Worm (Caenorhabditis elegans) whole organism, young adult: ENCODE data around the gene pges-2.
A peak's percentile ranks its signal among the peaks of the same experiment; 100 is the strongest.

Experiments
- B0035.1 ChIP-seq: sonication (generic microtip); optimal IDR thresholded peaks from 2 replicates; lab custom pipeline; 2016; ENCODE audit warnings: missing genetic modification characterization, mild to moderate bottlenecking, missing compliant biosample characterization, missing genotype, missing genetic modification reagents
- C06A6.2 ChIP-seq: fragments of 200-800 bp; sonication (Bioruptor generic); conservative IDR thresholded peaks from 2 replicates; pipeline ENCODE4 v1.3.6; 2022; ENCODE audit warnings: missing genetic modification characterization, missing compliant biosample characterization
- F37B4.10 ChIP-seq: fragments of 200-800 bp; sonication (Bioruptor generic); IDR thresholded peaks from 2 replicates; pipeline ENCODE4 v1.3.6; 2022; ENCODE audit warnings: missing genetic modification characterization, missing compliant biosample characterization
- F39B2.1 ChIP-seq: fragments of 200-800 bp; sonication (Bioruptor generic); IDR thresholded peaks from 2 replicates; pipeline ENCODE4 v1.3.6; 2022; ENCODE audit warnings: missing genetic modification reagents, missing genetic modification characterization, missing compliant biosample characterization
- F52B5.7 ChIP-seq: sonication (generic microtip); optimal IDR thresholded peaks from 2 replicates; lab custom pipeline; 2016; ENCODE audit warnings: mild to moderate bottlenecking, missing genetic modification characterization, missing compliant biosample characterization
- Y53F4B.3 ChIP-seq: fragments of 200-800 bp; sonication (Bioruptor generic); IDR thresholded peaks from 2 replicates; pipeline ENCODE4 v1.3.6; 2022; ENCODE audit warnings: missing genetic modification reagents, missing genetic modification characterization, missing compliant biosample characterization
- Y56A3A.18 ChIP-seq: fragments of 200-800 bp; sonication (Bioruptor generic); IDR thresholded peaks from 2 replicates; pipeline ENCODE4 v1.3.6; 2022; ENCODE audit warnings: missing genetic modification reagents, missing genetic modification characterization, missing compliant biosample characterization
- Y79H2A.3 ChIP-seq: fragments of 200-800 bp; sonication (Bioruptor generic); conservative IDR thresholded peaks from 2 replicates; pipeline ENCODE4 v1.3.6; 2022; ENCODE audit warnings: missing genetic modification reagents, missing genetic modification characterization, missing compliant biosample characterization
- ZK185.1 ChIP-seq: sonication (generic microtip); optimal IDR thresholded peaks from 2 replicates; lab custom pipeline; 2016; ENCODE audit warnings: mild to moderate bottlenecking, missing genetic modification characterization, missing compliant biosample characterization; ENCODE audit not compliant: poor library complexity, severe bottlenecking
- ama-1 ChIP-seq, 3 experiments: fragments of 150-350 bp in 1 of 3; sonication (generic microtip) in 2 of 3; optimal IDR thresholded peaks; 2 replicates each; lab custom pipeline; 2014 to 2018; ENCODE audit warnings: missing biosample characterization in 2 of 3, missing genetic modification characterization in 2 of 3, missing genetic modification reagents in 2 of 3
- aptf-2 ChIP-seq: fragments of 200-800 bp; sonication (Bioruptor generic); conservative IDR thresholded peaks from 2 replicates; pipeline ENCODE4 v1.3.6; 2022; ENCODE audit warnings: missing genetic modification reagents, missing genetic modification characterization, missing compliant biosample characterization
- atf-7 ChIP-seq: sonication (generic microtip); optimal IDR thresholded peaks from 2 replicates; lab custom pipeline; 2017; ENCODE audit warnings: mild to moderate bottlenecking, missing genetic modification characterization, missing compliant biosample characterization
- attf-3 ChIP-seq: fragments of 200-800 bp; sonication (Bioruptor generic); conservative IDR thresholded peaks from 2 replicates; pipeline ENCODE4 v1.3.6; 2022; ENCODE audit warnings: missing genetic modification reagents, missing genetic modification characterization, missing compliant biosample characterization
- ccch-3 ChIP-seq: fragments of 200-800 bp; sonication (Bioruptor generic); optimal IDR thresholded peaks from 2 replicates; lab custom pipeline; 2018; ENCODE audit warnings: mild to moderate bottlenecking, missing genetic modification characterization, missing compliant biosample characterization
- cebp-1 ChIP-seq, 2 experiments: fragments of 200-800 bp in 1 of 2; sonication (Bioruptor generic) in 1 of 2; sonication (generic microtip) in 1 of 2; IDR thresholded peaks in 1 of 2; optimal IDR thresholded peaks in 1 of 2; 2 replicates each; pipeline versions ENCODE4 v1.3.6 to Lab custom; 2017 to 2022; ENCODE audit warnings: missing compliant biosample characterization in 2 of 2, missing genetic modification characterization in 2 of 2, mild to moderate bottlenecking in 1 of 2, missing genetic modification reagents in 1 of 2, moderate library complexity in 1 of 2
- ceh-100 ChIP-seq: fragments of 200-800 bp; sonication (Bioruptor generic); IDR thresholded peaks from 2 replicates; pipeline ENCODE4 v1.3.6; 2022; ENCODE audit warnings: missing genetic modification reagents, missing genetic modification characterization, missing compliant biosample characterization
- ceh-58 ChIP-seq: fragments of 200-800 bp; sonication (Bioruptor generic); IDR thresholded peaks from 2 replicates; pipeline ENCODE4 v1.3.6; 2022; ENCODE audit warnings: missing genetic modification characterization, missing compliant biosample characterization
- ceh-79 ChIP-seq: sonication (generic microtip); optimal IDR thresholded peaks from 2 replicates; lab custom pipeline; 2017; ENCODE audit warnings: mild to moderate bottlenecking, missing genetic modification characterization, missing compliant biosample characterization
- ceh-91 ChIP-seq: fragments of 200-800 bp; sonication (Bioruptor generic); IDR thresholded peaks from 2 replicates; pipeline ENCODE4 v1.3.6; 2022; ENCODE audit warnings: missing genetic modification reagents, missing genetic modification characterization, missing compliant biosample characterization
- chd-7 ChIP-seq: sonication (generic microtip); optimal IDR thresholded peaks from 2 replicates; lab custom pipeline; 2016; ENCODE audit warnings: mild to moderate bottlenecking, missing genetic modification characterization, moderate library complexity, missing compliant biosample characterization
- dpff-1 ChIP-seq: sonication (generic microtip); optimal IDR thresholded peaks from 2 replicates; lab custom pipeline; 2017; ENCODE audit warnings: mild to moderate bottlenecking, missing genetic modification characterization, missing compliant biosample characterization
- dpl-1 ChIP-seq: fragments of 150-350 bp; optimal IDR thresholded peaks from 2 replicates; lab custom pipeline; 2014; ENCODE audit warnings: missing biosample characterization, missing genetic modification reagents, missing genetic modification characterization
- egl-18 ChIP-seq: fragments of 200-800 bp; sonication (Bioruptor generic); IDR thresholded peaks from 2 replicates; pipeline ENCODE4 v1.3.6; 2022; ENCODE audit warnings: missing genetic modification reagents, missing genetic modification characterization, missing compliant biosample characterization
- ets-4 ChIP-seq: fragments of 200-800 bp; sonication (Bioruptor generic); optimal IDR thresholded peaks from 2 replicates; lab custom pipeline; 2018; ENCODE audit warnings: mild to moderate bottlenecking, missing genetic modification characterization, missing compliant biosample characterization
- gei-17 ChIP-seq: fragments of 200-800 bp; sonication (Bioruptor generic); optimal IDR thresholded peaks from 2 replicates; lab custom pipeline; 2018; ENCODE audit warnings: mild to moderate bottlenecking, missing genetic modification characterization, missing compliant biosample characterization
- hlh-12 ChIP-seq: sonication (generic microtip); optimal IDR thresholded peaks from 2 replicates; lab custom pipeline; 2016; ENCODE audit warnings: missing genetic modification characterization, missing compliant biosample characterization
- hmg-20 ChIP-seq: fragments of 200-800 bp; sonication (Bioruptor generic); IDR thresholded peaks from 2 replicates; pipeline ENCODE4 v1.3.6; 2022; ENCODE audit warnings: missing genetic modification reagents, missing genetic modification characterization, missing compliant biosample characterization
- let-607 ChIP-seq, 2 experiments: fragments of 200-800 bp in 1 of 2; sonication (Bioruptor generic) in 1 of 2; sonication (generic microtip) in 1 of 2; optimal IDR thresholded peaks; 2 replicates each; lab custom pipeline; 2016 to 2018; ENCODE audit warnings: mild to moderate bottlenecking in 2 of 2, missing compliant biosample characterization in 2 of 2, missing genetic modification characterization in 2 of 2, moderate library complexity in 2 of 2, missing genotype in 1 of 2
- lin-26 ChIP-seq: fragments of 200-800 bp; sonication (Bioruptor generic); IDR thresholded peaks from 2 replicates; pipeline ENCODE4 v1.3.6; 2022; ENCODE audit warnings: missing genetic modification reagents, missing genetic modification characterization, missing compliant biosample characterization
- lsy-27 ChIP-seq: sonication (generic microtip); optimal IDR thresholded peaks from 2 replicates; lab custom pipeline; 2017; ENCODE audit warnings: missing genetic modification characterization, mild to moderate bottlenecking, missing compliant biosample characterization, antibody characterized with exemption, missing genotype, borderline replicate concordance; ENCODE audit not compliant: insufficient read depth
- madf-8 ChIP-seq: fragments of 200-800 bp; sonication (Bioruptor generic); conservative IDR thresholded peaks from 2 replicates; pipeline ENCODE4 v1.3.6; 2022; ENCODE audit warnings: missing genetic modification reagents, missing genetic modification characterization, missing compliant biosample characterization
- mes-4 ChIP-seq: sonication (generic microtip); optimal IDR thresholded peaks from 2 replicates; lab custom pipeline; 2016; ENCODE audit warnings: missing genotype, missing genetic modification characterization, missing compliant biosample characterization
- mxl-1 ChIP-seq: sonication (generic microtip); optimal IDR thresholded peaks from 2 replicates; lab custom pipeline; 2016; ENCODE audit warnings: missing genetic modification characterization, missing compliant biosample characterization
- nfya-2 ChIP-seq: fragments of 200-800 bp; sonication (Bioruptor generic); IDR thresholded peaks from 2 replicates; pipeline ENCODE4 v1.3.6; 2022; ENCODE audit warnings: missing genetic modification reagents, missing genetic modification characterization, missing compliant biosample characterization
- nfyb-1 ChIP-seq: fragments of 200-800 bp; sonication (Bioruptor generic); IDR thresholded peaks from 2 replicates; pipeline ENCODE4 v1.3.6; 2022; ENCODE audit warnings: missing genetic modification reagents, missing genetic modification characterization, missing compliant biosample characterization
- nhr-120 ChIP-seq: fragments of 200-800 bp; sonication (Bioruptor generic); IDR thresholded peaks from 2 replicates; pipeline ENCODE4 v1.3.6; 2022; ENCODE audit warnings: missing genetic modification characterization, missing compliant biosample characterization
- nhr-179 ChIP-seq: sonication (generic microtip); optimal IDR thresholded peaks from 2 replicates; lab custom pipeline; 2016; ENCODE audit warnings: mild to moderate bottlenecking, missing genetic modification characterization, missing compliant biosample characterization
- nhr-80 ChIP-seq: sonication (generic microtip); optimal IDR thresholded peaks from 2 replicates; lab custom pipeline; 2016; ENCODE audit warnings: missing genetic modification characterization, missing compliant biosample characterization
- nhr-90 ChIP-seq: sonication (generic microtip); optimal IDR thresholded peaks from 2 replicates; lab custom pipeline; 2016; ENCODE audit warnings: missing genotype, mild to moderate bottlenecking, missing genetic modification characterization, missing compliant biosample characterization
- repo-1 ChIP-seq: sonication (generic microtip); optimal IDR thresholded peaks from 2 replicates; lab custom pipeline; 2017; ENCODE audit warnings: mild to moderate bottlenecking, missing genetic modification characterization, missing compliant biosample characterization
- rpc-1 ChIP-seq, 2 experiments: fragments of 150-350 bp in 1 of 2; sonication (generic microtip) in 1 of 2; optimal IDR thresholded peaks; 2 replicates each; lab custom pipeline; 2014 to 2018; ENCODE audit warnings: missing biosample characterization in 1 of 2, missing genetic modification characterization in 1 of 2, missing genetic modification reagents in 1 of 2, missing genotype in 1 of 2
- snpc-1.1 ChIP-seq: sonication (generic microtip); optimal IDR thresholded peaks from 2 replicates; lab custom pipeline; 2017; ENCODE audit warnings: missing genetic modification characterization, mild to moderate bottlenecking, missing compliant biosample characterization, antibody characterized with exemption, moderate library complexity, missing genotype, missing genetic modification reagents; ENCODE audit not compliant: insufficient read depth
- snpc-3.4 ChIP-seq: sonication (generic microtip); optimal IDR thresholded peaks from 2 replicates; lab custom pipeline; 2017; ENCODE audit warnings: missing genetic modification characterization, mild to moderate bottlenecking, missing compliant biosample characterization, antibody characterized with exemption, moderate library complexity, missing genotype, missing genetic modification reagents
- unc-130 ChIP-seq: sonication (generic microtip); optimal IDR thresholded peaks from 2 replicates; lab custom pipeline; 2016; ENCODE audit warnings: missing genetic modification reagents, missing genetic modification characterization, missing compliant biosample characterization
- zfh-2 ChIP-seq: fragments of 200-800 bp; sonication (Bioruptor generic); conservative IDR thresholded peaks from 2 replicates; pipeline ENCODE4 v1.3.6; 2022; ENCODE audit warnings: missing genetic modification reagents, missing genetic modification characterization, missing compliant biosample characterization
- zim-3 ChIP-seq: sonication (generic microtip); optimal IDR thresholded peaks from 2 replicates; lab custom pipeline; 2017; ENCODE audit warnings: mild to moderate bottlenecking, missing genetic modification characterization, moderate library complexity, missing compliant biosample characterization
- ztf-28 ChIP-seq: fragments of 200-800 bp; sonication (Bioruptor generic); IDR thresholded peaks from 2 replicates; pipeline ENCODE4 v1.3.6; 2022; ENCODE audit warnings: missing genetic modification reagents, missing genetic modification characterization, missing compliant biosample characterization
- ztf-3 ChIP-seq: fragments of 200-800 bp; sonication (Bioruptor generic); optimal IDR thresholded peaks from 2 replicates; lab custom pipeline; 2018; ENCODE audit warnings: mild to moderate bottlenecking, missing genetic modification characterization, missing compliant biosample characterization

Gene pges-2

ce11 chrIV:10366018-10366417 is 1.6 kb downstream of the pges-2 start, which contains the start of gene sir-2.1 (continued):
- peak; percentile 19 for TF ChIP-seq gei-17 (GFP tag; lab: Kevin White, UChicago)
- peak; percentile 35 for TF ChIP-seq snpc-3.4 (tag; lab: Kevin White, UChicago)
- no peak for TF ChIP-seq zim-3
- no peak for TF ChIP-seq ZK185.1
- no peak for TF ChIP-seq ztf-3 (GFP tag; lab: Kevin White, UChicago)
- peak; percentile 6 for TF ChIP-seq F52B5.7
- no peak for TF ChIP-seq atf-7 (tag; lab: Kevin White, UChicago)
- no peak for TF ChIP-seq lin-26 (GFP tag; lab: Robert Waterston, UW)
- TF ChIP-seq ceh-58 (GFP tag; lab: Robert Waterston, UW), result no peak
- TF ChIP-seq ccch-3 (GFP tag; lab: Kevin White, UChicago), result no peak
- 0 out of 2 replicates have a peak, but pooled peaks have one; percentile 26 for TF ChIP-seq ceh-100 (GFP tag; lab: Robert Waterston, UW)
- TF ChIP-seq C06A6.2, result no peak
- TF ChIP-seq madf-8 (GFP tag; lab: Robert Waterston, UW), result no peak
- TF ChIP-seq mxl-1 (tag; lab: Kevin White, UChicago), result no peak
- TF ChIP-seq ztf-28, result no peak
- no peak for TF ChIP-seq nhr-80 (tag; lab: Kevin White, UChicago)
- TF ChIP-seq dpl-1 (GFP tag; lab: Kevin White, UChicago), result no peak
- no peak for TF ChIP-seq rpc-1 (optimal IDR thresholded peaks at IDR 0.05; lab: Kevin White, UChicago)
- no peak for TF ChIP-seq rpc-1 (tag; optimal IDR thresholded peaks at IDR 0.05; lab: Kevin White, UChicago)
- no peak for TF ChIP-seq nhr-120 (GFP tag; lab: Robert Waterston, UW)
- TF ChIP-seq nfyb-1 (GFP tag; lab: Robert Waterston, UW), result no peak; the same call in 1 of the 2 replicates
- peak; percentile 88 for TF ChIP-seq repo-1 (tag; lab: Kevin White, UChicago)
- TF ChIP-seq let-607 (tag; optimal IDR thresholded peaks at IDR 0.05; lab: Kevin White, UChicago), result peak in 1 of 2 experiments; percentile 20
- TF ChIP-seq snpc-1.1, result no peak
- no peak for TF ChIP-seq hmg-20 (GFP tag; lab: Robert Waterston, UW)
- no peak for TF ChIP-seq dpff-1 (tag; lab: Kevin White, UChicago)
- TF ChIP-seq nfya-2 (GFP tag; lab: Robert Waterston, UW), result no peak
- TF ChIP-seq ama-1 (optimal IDR thresholded peaks at IDR 0.05; lab: Kevin White, UChicago), result no peak
- no peak for TF ChIP-seq ama-1 (GFP tag; optimal IDR thresholded peaks at IDR 0.05; lab: Kevin White, UChicago)
- no peak for TF ChIP-seq attf-3 (GFP tag; lab: Robert Waterston, UW)
- no peak for TF ChIP-seq ceh-91 (GFP tag; lab: Robert Waterston, UW)
- TF ChIP-seq cebp-1 (GFP tag; IDR thresholded peaks at IDR 0.05; lab: Robert Waterston, UW), result no peak
- TF ChIP-seq cebp-1 (tag; optimal IDR thresholded peaks at IDR 0.05; lab: Kevin White, UChicago), result peak; percentile 55
- peak; percentile 18 for TF ChIP-seq unc-130 (GFP tag; lab: Kevin White, UChicago)
- no peak for TF ChIP-seq mes-4 (tag; lab: Kevin White, UChicago)
- TF ChIP-seq F39B2.1, result no peak
- no peak for TF ChIP-seq egl-18
- TF ChIP-seq Y79H2A.3 (GFP tag; lab: Robert Waterston, UW), result no peak
- TF ChIP-seq B0035.1 (tag; lab: Kevin White, UChicago), result no peak
- TF ChIP-seq ceh-79 (tag; lab: Kevin White, UChicago), result peak; percentile 37
- no peak for TF ChIP-seq aptf-2
- no peak for TF ChIP-seq nhr-90
- TF ChIP-seq Y53F4B.3 (GFP tag; lab: Robert Waterston, UW), result no peak
- no peak for TF ChIP-seq lsy-27
- TF ChIP-seq Y56A3A.18 (GFP tag; lab: Robert Waterston, UW), result no peak
- no peak for TF ChIP-seq F37B4.10 (GFP tag; lab: Robert Waterston, UW)
- peak; percentile 13 for TF ChIP-seq chd-7 (tag; lab: Kevin White, UChicago)
- no peak for TF ChIP-seq zfh-2
- no peak for TF ChIP-seq nhr-179
- no peak for TF ChIP-seq hlh-12 (tag; lab: Kevin White, UChicago)
- no peak for TF ChIP-seq ets-4 (GFP tag; lab: Kevin White, UChicago)
